Worm (Caenorhabditis elegans): ENCODE measurements around the gene Y82E9BR.17.
A peak's percentile ranks its signal among the peaks of the same experiment; 100 is the strongest.

The Y82E9BR.17 gene

ce11 chrIII:1429275-1429674, 26.3 kb downstream of the Y82E9BR.17 start:
- TF ChIP-seq ceh-28 (tag; optimal IDR thresholded peaks at IDR 0.05) (peak; percentile 45), lin-15B (tag; optimal IDR thresholded peaks at IDR 0.05) (no peak)

- no peak for TF ChIP-seq egl-27 (tag; optimal IDR thresholded peaks at IDR 0.05)
- TF ChIP-seq nhr-11 (tag; optimal IDR thresholded peaks at IDR 0.05): no peak
- no peak for TF ChIP-seq lsy-12 (tag; optimal IDR thresholded peaks at IDR 0.05)
- no peak for TF ChIP-seq nhr-12 (tag; optimal IDR thresholded peaks at IDR 0.05)
- TF ChIP-seq lin-15B (tag; optimal IDR thresholded peaks at IDR 0.05): no peak
- no peak for TF ChIP-seq ceh-82 (tag; optimal IDR thresholded peaks at IDR 0.05)
- TF ChIP-seq ztf-4 (tag; optimal IDR thresholded peaks at IDR 0.05): no peak
- no peak for TF ChIP-seq pha-4 (tag; optimal IDR thresholded peaks at IDR 0.05)
- TF ChIP-seq nhr-23 (tag; optimal IDR thresholded peaks at IDR 0.05): no peak
Observed at ce11 chrIII:1428448-1428847, 27.1 kb downstream of the Y82E9BR.17 start.

ce11 chrIII:1427126-1427525, 28.4 kb downstream of the Y82E9BR.17 start, which contains the start of gene lelo-2:
Gene lelo-2 (minus strand): TSS chrIII:1427226.
- TF ChIP-seq nhr-237 (tag; optimal IDR thresholded peaks at IDR 0.05): no peak
- TF ChIP-seq ceh-16 (tag; optimal IDR thresholded peaks at IDR 0.05): no peak
- no peak for TF ChIP-seq nfya-1 (tag; optimal IDR thresholded peaks at IDR 0.05; ENCODE audit: insufficient read depth)
- no peak for TF ChIP-seq pqm-1 (tag; optimal IDR thresholded peaks at IDR 0.05)
- no peak for TF ChIP-seq elt-3 (tag; optimal IDR thresholded peaks at IDR 0.05)
- TF ChIP-seq unc-62 (GFP tag; optimal IDR thresholded peaks at IDR 0.05): no peak
- TF ChIP-seq nhr-76 (tag; optimal IDR thresholded peaks at IDR 0.05): no peak
- no peak for TF ChIP-seq ceh-28 (tag; optimal IDR thresholded peaks at IDR 0.05)
- TF ChIP-seq R02D3.7 (tag; optimal IDR thresholded peaks at IDR 0.05): no peak

ce11 chrIII:1424305-1424704, 31.3 kb downstream of the Y82E9BR.17 start:
- TF ChIP-seq sea-2 (GFP tag; optimal IDR thresholded peaks at IDR 0.05): no peak
- no peak for TF ChIP-seq daf-12 (tag; optimal IDR thresholded peaks at IDR 0.05)
- TF ChIP-seq nhr-11 (tag; optimal IDR thresholded peaks at IDR 0.05): no peak
- no peak for TF ChIP-seq ZK546.5 (tag; optimal IDR thresholded peaks at IDR 0.05)
- TF ChIP-seq ztf-4 (tag; optimal IDR thresholded peaks at IDR 0.05): no peak
- TF ChIP-seq mdl-1 (tag; optimal IDR thresholded peaks at IDR 0.05): no peak
- TF ChIP-seq mml-1 (tag; optimal IDR thresholded peaks at IDR 0.05): no peak
- TF ChIP-seq tbx-2 (tag; optimal IDR thresholded peaks at IDR 0.05): peak; percentile 25
- TF ChIP-seq hmg-11 (tag; optimal IDR thresholded peaks at IDR 0.05): peak; percentile 94
- TF ChIP-seq fkh-10 (GFP tag; optimal IDR thresholded peaks at IDR 0.05): peak; percentile 7
- no peak for TF ChIP-seq aly-2 (tag; optimal IDR thresholded peaks at IDR 0.05)
- TF ChIP-seq nhr-43 (tag; optimal IDR thresholded peaks at IDR 0.05; ENCODE audit: poor library complexity, severe bottlenecking): no peak
- TF ChIP-seq nhr-12 (tag; optimal IDR thresholded peaks at IDR 0.05): no peak
- peak; percentile 77 for TF ChIP-seq skn-1 (tag; optimal IDR thresholded peaks at IDR 0.05)
- TF ChIP-seq R02D3.7 (tag; optimal IDR thresholded peaks at IDR 0.05): no peak
- TF ChIP-seq nhr-25 (tag; optimal IDR thresholded peaks at IDR 0.05): peak; percentile 6
- TF ChIP-seq lsy-12 (tag; optimal IDR thresholded peaks at IDR 0.05): peak; percentile 73
- TF ChIP-seq zag-1 (tag; optimal IDR thresholded peaks at IDR 0.05): peak; percentile 6
- no peak for TF ChIP-seq nhr-28 (tag; optimal IDR thresholded peaks at IDR 0.05)
- no peak for TF ChIP-seq ceh-28 (tag; optimal IDR thresholded peaks at IDR 0.05)
- TF ChIP-seq elt-1 (tag; optimal IDR thresholded peaks at IDR 0.05): no peak
- TF ChIP-seq ceh-16 (tag; optimal IDR thresholded peaks at IDR 0.05): no peak
- TF ChIP-seq unc-39 (tag; optimal IDR thresholded peaks at IDR 0.05): no peak
- TF ChIP-seq nfya-1 (tag; optimal IDR thresholded peaks at IDR 0.05; ENCODE audit: insufficient read depth): peak; percentile 78
- peak; percentile 84 for TF ChIP-seq lin-39 (tag; optimal IDR thresholded peaks at IDR 0.05)
- peak; percentile 53 for TF ChIP-seq pha-4 (tag; optimal IDR thresholded peaks at IDR 0.05)
- TF ChIP-seq elt-2 (tag; optimal IDR thresholded peaks at IDR 0.05): peak; percentile 35
- peak; percentile 13 for TF ChIP-seq ceh-82 (tag; optimal IDR thresholded peaks at IDR 0.05)
- peak; percentile 24 for TF ChIP-seq nhr-23 (tag; optimal IDR thresholded peaks at IDR 0.05)
- TF ChIP-seq jun-1 (tag; optimal IDR thresholded peaks at IDR 0.05): peak; percentile 71
- no peak for TF ChIP-seq ztf-11 (tag; optimal IDR thresholded peaks at IDR 0.05)
- TF ChIP-seq nhr-237 (tag; optimal IDR thresholded peaks at IDR 0.05): no peak
- no peak for TF ChIP-seq fos-1 (tag; optimal IDR thresholded peaks at IDR 0.05)
- TF ChIP-seq snpc-4 (tag; optimal IDR thresholded peaks at IDR 0.05): no peak
- TF ChIP-seq egl-5 (tag; optimal IDR thresholded peaks at IDR 0.05): no peak
- TF ChIP-seq nhr-76 (tag; optimal IDR thresholded peaks at IDR 0.05): no peak
- no peak for TF ChIP-seq unc-62 (GFP tag; optimal IDR thresholded peaks at IDR 0.05)
- TF ChIP-seq ama-1 (optimal IDR thresholded peaks at IDR 0.05): no peak
- no peak for TF ChIP-seq elt-3 (tag; optimal IDR thresholded peaks at IDR 0.05)
- peak; percentile 1 for TF ChIP-seq pqm-1 (tag; optimal IDR thresholded peaks at IDR 0.05)
- TF ChIP-seq lin-15B (tag; optimal IDR thresholded peaks at IDR 0.05): peak; percentile 94
- no peak for TF ChIP-seq nhr-77 (tag; optimal IDR thresholded peaks at IDR 0.05)
- TF ChIP-seq eor-1 (tag; optimal IDR thresholded peaks at IDR 0.05): no peak
- TF ChIP-seq nhr-67 (tag; optimal IDR thresholded peaks at IDR 0.05): no peak
- no peak for TF ChIP-seq egl-27 (tag; optimal IDR thresholded peaks at IDR 0.05)
- no peak for TF ChIP-seq fkh-2 (tag; optimal IDR thresholded peaks at IDR 0.05)
